Worm (Caenorhabditis elegans) whole organism, L3 larva: ENCODE measurements around the gene smc-4.

ENCODE experiments used
- ama-1 ChIP-seq: fragments of 150-350 bp; optimal IDR thresholded peaks from 2 replicates; lab custom pipeline; 2018
- mdl-1 ChIP-seq: fragments of 150-350 bp; optimal IDR thresholded peaks from 2 replicates; lab custom pipeline; 2014; ENCODE audit warnings: missing biosample characterization, missing genetic modification characterization
- unc-62 ChIP-seq: fragments of 150-350 bp; sonication (generic microtip); optimal IDR thresholded peaks from 4 replicates; lab custom pipeline; 2014; ENCODE audit warnings: missing biosample characterization, missing genetic modification reagents, missing genetic modification characterization
- ztf-4 ChIP-seq: fragments of 150-350 bp; optimal IDR thresholded peaks from 2 replicates; lab custom pipeline; 2014; ENCODE audit warnings: missing biosample characterization, missing genetic modification characterization

- TF ChIP-seq ama-1 (lab: Kevin White, UChicago) (no peak), ztf-4 (tag; lab: Kevin White, UChicago) (no peak), unc-62 (GFP tag; lab: Kevin White, UChicago) (no peak), mdl-1 (tag; lab: Kevin White, UChicago) (no peak)
Observed at ce11 chrIII:4600139-4600762, 12.9 kb downstream of the smc-4 start, which contains the start of gene mab-21.
